Worm (Caenorhabditis elegans): ENCODE measurements around the gene tmc-2.
"Not testable (repeated sequence)": the region's sequence is repeated elsewhere in the genome, so short reads cannot be mapped to it uniquely, and the experiment has no call there.

tmc-2 gene

ce11 chrX:9325768-9326167 lies 22.2 kb downstream of the tmc-2 start:
- TF ChIP-seq B0261.1 (tag; optimal IDR thresholded peaks at IDR 0.05) = peak; percentile 23
- TF ChIP-seq ceh-100 (GFP tag; IDR thresholded peaks at IDR 0.05) = 0 out of 2 replicates have a peak, but pooled peaks have one; percentile 23
- TF ChIP-seq ceh-40 (GFP tag; IDR thresholded peaks at IDR 0.05) = peak; percentile 71; the same call in 1 of the 2 replicates
- TF ChIP-seq lin-26 (GFP tag; IDR thresholded peaks at IDR 0.05) = peak; percentile 87
- TF ChIP-seq D2030.7 (GFP tag; IDR thresholded peaks at IDR 0.05) = peak; percentile 29; the same call in 1 of the 2 replicates
- TF ChIP-seq tbp1 (GFP tag; optimal IDR thresholded peaks at IDR 0.05) = peak; percentile 75
- TF ChIP-seq egl-44 (GFP tag; IDR thresholded peaks at IDR 0.05) = 0 out of 2 replicates have a peak, but pooled peaks have one; percentile 29
- not testable (repeated sequence) for TF ChIP-seq rpc-1 (optimal IDR thresholded peaks at IDR 0.05)
- peak; percentile 45 for TF ChIP-seq rpc-1 (tag; optimal IDR thresholded peaks at IDR 0.05)
- TF ChIP-seq cebp-2 (GFP tag; IDR thresholded peaks at IDR 0.05) = 0 out of 2 replicates have a peak, but pooled peaks have one; percentile 16
- TF ChIP-seq Y53F4B.3 (GFP tag; IDR thresholded peaks at IDR 0.05) = 0 out of 2 replicates have a peak, but pooled peaks have one; percentile 14

ce11 chrX:9330721-9331212 lies 27.2 kb downstream of the tmc-2 start, which contains the start of gene T20B5.2:
TSS of gene T20B5.2 (plus strand) at chrX:9331162.
- TF ChIP-seq C06A6.2 (GFP tag; conservative IDR thresholded peaks at IDR 0.05) = no peak

- TF ChIP-seq Y95B8A.8 (GFP tag; IDR thresholded peaks at IDR 0.05) (no peak), unc-62 (GFP tag; optimal IDR thresholded peaks at IDR 0.05) (no peak), T07F8.4 (tag; optimal IDR thresholded peaks at IDR 0.05) (no peak), F57A8.1 (GFP tag; optimal IDR thresholded peaks at IDR 0.05) (no peak), Y79H2A.3 (GFP tag; conservative IDR thresholded peaks at IDR 0.05) (no peak), ztf-18 (tag; optimal IDR thresholded peaks at IDR 0.05) (no peak), madf-3 (GFP tag; IDR thresholded peaks at IDR 0.05) (no peak), F37B4.10 (GFP tag; IDR thresholded peaks at IDR 0.05) (no peak), nhr-120 (GFP tag; IDR thresholded peaks at IDR 0.05) (no peak), die-1 (tag; optimal IDR thresholded peaks at IDR 0.05) (no peak), snpc-4 (GFP tag; optimal IDR thresholded peaks at IDR 0.05) (no peak), snpc-4 (tag; optimal IDR thresholded peaks at IDR 0.05) (no peak), bed-2 (GFP tag; IDR thresholded peaks at IDR 0.05) (no peak), ccch-3 (GFP tag; optimal IDR thresholded peaks at IDR 0.05) (no peak), ZK185.1 (tag; optimal IDR thresholded peaks at IDR 0.05; ENCODE audit: poor library complexity, severe bottlenecking) (no peak), dox-1 (GFP tag; IDR thresholded peaks at IDR 0.05) (no peak)
Observed at ce11 chrX:9336227-9336626, 32.7 kb downstream of the tmc-2 start.

ce11 chrX:9337832-9338231 lies 34.3 kb downstream of the tmc-2 start:
- TF ChIP-seq Y53F4B.3 (GFP tag; IDR thresholded peaks at IDR 0.05) (no peak), hsf-1 (GFP tag; IDR thresholded peaks at IDR 0.05) (no peak), C06A6.2 (GFP tag; conservative IDR thresholded peaks at IDR 0.05) (no peak), xnd-1 (tag; optimal IDR thresholded peaks at IDR 0.05) (no peak), ztf-6 (GFP tag; IDR thresholded peaks at IDR 0.05) (no peak), efl-1 (GFP tag; optimal IDR thresholded peaks at IDR 0.05) (no peak), chd-7 (tag; optimal IDR thresholded peaks at IDR 0.05) (peak; percentile 24), Y95B8A.8 (GFP tag; IDR thresholded peaks at IDR 0.05) (no peak), ZK185.1 (tag; optimal IDR thresholded peaks at IDR 0.05; ENCODE audit: poor library complexity, severe bottlenecking) (no peak), hrde-1 (tag; optimal IDR thresholded peaks at IDR 0.05; ENCODE audit: borderline replicate concordance) (no peak), nfyb-1 (GFP tag; IDR thresholded peaks at IDR 0.05) (no peak), atf-7 (tag; optimal IDR thresholded peaks at IDR 0.05) (no peak), lag-1 (GFP tag; IDR thresholded peaks at IDR 0.05) (0 out of 2 replicates have a peak, but pooled peaks have one; percentile 49), zim-3 (tag; optimal IDR thresholded peaks at IDR 0.05) (no peak), ztf-26 (tag; optimal IDR thresholded peaks at IDR 0.05) (peak; percentile 38), tbx-9 (tag; optimal IDR thresholded peaks at IDR 0.05; ENCODE audit: borderline replicate concordance) (no peak), F57A8.1 (GFP tag; optimal IDR thresholded peaks at IDR 0.05) (no peak), rcor-1 (GFP tag; IDR thresholded peaks at IDR 0.05) (no peak), rec-8 (tag; optimal IDR thresholded peaks at IDR 0.05) (no peak), F23B12.7 (tag; optimal IDR thresholded peaks at IDR 0.05; ENCODE audit: insufficient read depth) (no peak), attf-3 (GFP tag; conservative IDR thresholded peaks at IDR 0.05) (no peak), attf-5 (GFP tag; optimal IDR thresholded peaks at IDR 0.05) (no peak)
